Worm (Caenorhabditis elegans): ENCODE results near the gene W08E12.8.

DNA sequence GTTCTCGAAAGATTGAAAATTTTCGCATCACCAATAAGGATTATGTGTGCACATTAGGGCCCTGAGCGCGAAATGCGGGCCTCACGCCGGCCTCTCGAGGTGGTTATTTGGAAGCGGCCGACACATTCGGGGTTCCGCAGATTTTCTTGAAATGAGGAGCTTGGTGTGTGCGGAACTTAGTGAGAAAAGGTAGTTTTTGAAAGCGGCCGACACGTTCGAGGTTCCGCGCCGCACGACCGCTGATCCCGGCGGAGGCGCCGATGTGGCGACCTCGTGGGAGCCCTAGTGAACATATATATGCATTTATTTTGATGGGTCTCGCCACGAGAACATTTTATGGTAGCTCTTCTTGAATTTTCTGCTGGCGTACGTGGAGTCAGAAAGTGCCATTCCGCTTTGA is 25.3 kb upstream of the W08E12.8 start:
- TF ChIP-seq dmd-4 (tag; optimal IDR thresholded peaks at IDR 0.05) (no peak), fos-1 (tag; optimal IDR thresholded peaks at IDR 0.05) (no peak), alr-1 (tag; optimal IDR thresholded peaks at IDR 0.05) (no peak), ZK546.5 (tag; optimal IDR thresholded peaks at IDR 0.05) (no peak), nhr-21 (tag; optimal IDR thresholded peaks at IDR 0.05) (no peak), lsy-2 (tag; optimal IDR thresholded peaks at IDR 0.05) (no peak), ztf-4 (tag; optimal IDR thresholded peaks at IDR 0.05) (no peak), zag-1 (tag; optimal IDR thresholded peaks at IDR 0.05) (no peak)

Measured in whole organism, L2 larva.